Worm (Caenorhabditis elegans): Measurements from ENCODE around the gene Y43C5A.7.

Y43C5A.7 gene

ce11 chrIV:10239045-10239444 is 38.0 kb upstream of the Y43C5A.7 start, which contains the start of gene ech-8 (continued):
- TF ChIP-seq rpc-1 (optimal IDR thresholded peaks at IDR 0.05), result no peak
- no peak for TF ChIP-seq rpc-1 (tag; optimal IDR thresholded peaks at IDR 0.05)
- no peak for TF ChIP-seq ztf-6 (GFP tag; IDR thresholded peaks at IDR 0.05)

- TF ChIP-seq ztf-26 (tag; optimal IDR thresholded peaks at IDR 0.05) (no peak), attf-3 (GFP tag; conservative IDR thresholded peaks at IDR 0.05) (no peak), zim-3 (tag; optimal IDR thresholded peaks at IDR 0.05) (no peak), Y53G8AR.9 (GFP tag; conservative IDR thresholded peaks at IDR 0.05) (no peak), dpl-1 (GFP tag; optimal IDR thresholded peaks at IDR 0.05) (no peak), B0035.1 (tag; optimal IDR thresholded peaks at IDR 0.05) (no peak), gei-17 (GFP tag; optimal IDR thresholded peaks at IDR 0.05) (no peak), nhr-120 (GFP tag; IDR thresholded peaks at IDR 0.05) (no peak), hlh-12 (tag; optimal IDR thresholded peaks at IDR 0.05) (no peak), Y67H2A.10 (GFP tag; conservative IDR thresholded peaks at IDR 0.05) (no peak), D2030.7 (GFP tag; IDR thresholded peaks at IDR 0.05) (no peak), C06A6.2 (GFP tag; conservative IDR thresholded peaks at IDR 0.05) (no peak), egl-18 (GFP tag; IDR thresholded peaks at IDR 0.05) (no peak), hmg-20 (GFP tag; IDR thresholded peaks at IDR 0.05) (no peak)
These were observed 35.4 kb upstream of the Y43C5A.7 start, which contains the start of gene lipl-7 for ce11 chrIV:10241659-10242058. lipl-7 (minus strand) TSS chrIV:10241823.

- TF ChIP-seq lin-35 (GFP tag; optimal IDR thresholded peaks at IDR 0.05) (peak in 1 of 3 experiments; percentile 59), T07F8.4 (tag; optimal IDR thresholded peaks at IDR 0.05) (no peak), dpl-1 (GFP tag; optimal IDR thresholded peaks at IDR 0.05) (peak; percentile 56), madf-8 (GFP tag; conservative IDR thresholded peaks at IDR 0.05) (peak; percentile 82), ceh-91 (GFP tag; IDR thresholded peaks at IDR 0.05) (peak; percentile 42; the same call in 1 of the 2 replicates), D2030.7 (GFP tag; IDR thresholded peaks at IDR 0.05) (peak; percentile 44), zfh-2 (GFP tag; conservative IDR thresholded peaks at IDR 0.05) (no peak), unc-130 (GFP tag; optimal IDR thresholded peaks at IDR 0.05) (peak; percentile 1), pbrm-1 (GFP tag; IDR thresholded peaks at IDR 0.05) (peak; percentile 20; the same call in 1 of the 2 replicates), hlh-26 (GFP tag; conservative IDR thresholded peaks at IDR 0.05) (no peak), madf-6 (GFP tag; IDR thresholded peaks at IDR 0.05) (peak; percentile 91), efl-1 (GFP tag; optimal IDR thresholded peaks at IDR 0.05) (peak; percentile 81), hsf-1 (GFP tag; IDR thresholded peaks at IDR 0.05) (0 out of 2 replicates have a peak, but pooled peaks have one; percentile 48), lsl-1 (GFP tag; optimal IDR thresholded peaks at IDR 0.05) (peak; percentile 20), ceh-40 (GFP tag; IDR thresholded peaks at IDR 0.05) (no peak), Y67H2A.10 (GFP tag; conservative IDR thresholded peaks at IDR 0.05) (no peak), xnd-1 (tag; optimal IDR thresholded peaks at IDR 0.05) (peak; percentile 64), lin-54 (GFP tag; optimal IDR thresholded peaks at IDR 0.05) (peak; percentile 48), egl-18 (GFP tag; IDR thresholded peaks at IDR 0.05) (no peak), rec-8 (tag; optimal IDR thresholded peaks at IDR 0.05) (no peak), dox-1 (GFP tag; IDR thresholded peaks at IDR 0.05) (peak; percentile 62; the same call in 1 of the 2 replicates), ZK185.1 (tag; optimal IDR thresholded peaks at IDR 0.05; ENCODE audit: poor library complexity, severe bottlenecking) (peak; percentile 24)
These were observed 34.5 kb upstream of the Y43C5A.7 start for ce11 chrIV:10242458-10243123.
